Fruit fly (Drosophila melanogaster) whole organism, embryonic: ENCODE data around the gene Pep.

Source experiments
- Atf-2 ChIP-seq: fragments of 200-800 bp; sonication (Bioruptor generic); optimal IDR thresholded peaks from 2 replicates; lab custom pipeline; 2016; ENCODE audit warnings: missing biosample characterization, missing genetic modification characterization
- CG10366 ChIP-seq: fragments of 200-800 bp; sonication (Bioruptor generic); IDR thresholded peaks from 2 replicates; pipeline ENCODE4 v1.3.6; 2022; ENCODE audit warnings: missing biosample characterization, missing genetic modification characterization
- CG10543 ChIP-seq: fragments of 200-800 bp; sonication (Bioruptor generic); optimal IDR thresholded peaks from 3 replicates; lab custom pipeline; 2017; ENCODE audit warnings: missing biosample characterization, mild to moderate bottlenecking, missing genetic modification characterization, moderate library complexity
- CG12071 ChIP-seq: fragments of 200-800 bp; sonication (Bioruptor generic); optimal IDR thresholded peaks from 3 replicates; lab custom pipeline; 2018; ENCODE audit warnings: missing biosample characterization, mild to moderate bottlenecking, missing genetic modification characterization
- CG12219 ChIP-seq: fragments of 200-800 bp; sonication (Bioruptor generic); optimal IDR thresholded peaks from 3 replicates; lab custom pipeline; 2018; ENCODE audit warnings: missing biosample characterization, mild to moderate bottlenecking, missing genetic modification characterization
- CG13287 ChIP-seq: fragments of 200-800 bp; sonication (Bioruptor generic); IDR thresholded peaks from 2 replicates; pipeline ENCODE4 v1.3.6; 2022; ENCODE audit warnings: missing biosample characterization, missing genetic modification characterization; ENCODE audit not compliant: partially characterized antibody
- CG13894 ChIP-seq: fragments of 200-800 bp; sonication (Bioruptor generic); optimal IDR thresholded peaks from 3 replicates; lab custom pipeline; 2018; ENCODE audit warnings: missing biosample characterization, mild to moderate bottlenecking, missing genetic modification characterization, moderate library complexity
- CG14050 ChIP-seq: fragments of 200-800 bp; sonication (Bioruptor generic); IDR thresholded peaks from 3 replicates; pipeline ENCODE4 v1.3.6; 2022; ENCODE audit warnings: missing biosample characterization, missing genetic modification characterization
- CG14667 ChIP-seq: fragments of 200-800 bp; sonication (Bioruptor generic); IDR thresholded peaks from 2 replicates; pipeline ENCODE4 v1.3.6; 2022; ENCODE audit warnings: missing biosample characterization, missing genetic modification characterization
- CG15479 ChIP-seq: fragments of 200-800 bp; sonication (Bioruptor generic); optimal IDR thresholded peaks from 3 replicates; lab custom pipeline; 2019; ENCODE audit warnings: missing biosample characterization, mild to moderate bottlenecking, missing genetic modification characterization, moderate library complexity
- CG18262 ChIP-seq: fragments of 200-800 bp; optimal IDR thresholded peaks from 3 replicates; lab custom pipeline; 2019; ENCODE audit warnings: missing biosample characterization, mild to moderate bottlenecking, missing genetic modification characterization, moderate library complexity
- CG30020 ChIP-seq: fragments of 200-800 bp; optimal IDR thresholded peaks from 2 replicates; lab custom pipeline; 2019; ENCODE audit warnings: missing biosample characterization, mild to moderate bottlenecking, missing genetic modification characterization, moderate library complexity
- CG31388 ChIP-seq: fragments of 200-800 bp; sonication (Bioruptor generic); optimal IDR thresholded peaks from 2 replicates; lab custom pipeline; 2016; ENCODE audit warnings: missing biosample characterization, missing genetic modification characterization
- CG34224 ChIP-seq: fragments of 200-800 bp; sonication (Bioruptor generic); IDR thresholded peaks from 3 replicates; pipeline ENCODE4 v1.3.6; 2022; ENCODE audit warnings: missing biosample characterization, missing genetic modification characterization; ENCODE audit not compliant: partially characterized antibody
- CG4282 ChIP-seq: fragments of 200-800 bp; sonication (Bioruptor generic); optimal IDR thresholded peaks from 2 replicates; lab custom pipeline; 2016; ENCODE audit warnings: missing biosample characterization, missing genetic modification characterization
- CG5953 ChIP-seq: fragments of 200-800 bp; sonication (Bioruptor generic); IDR thresholded peaks from 2 replicates; pipeline ENCODE4 v1.3.6; 2022; ENCODE audit warnings: missing biosample characterization, missing genetic modification characterization
- CG6854 ChIP-seq: fragments of 200-800 bp; sonication (Bioruptor generic); optimal IDR thresholded peaks from 3 replicates; lab custom pipeline; 2017; ENCODE audit warnings: missing biosample characterization, mild to moderate bottlenecking, missing genetic modification characterization
- CG7556 ChIP-seq: fragments of 200-800 bp; sonication (Bioruptor generic); optimal IDR thresholded peaks from 2 replicates; lab custom pipeline; 2017; ENCODE audit warnings: missing biosample characterization, mild to moderate bottlenecking, missing genetic modification characterization
- CG9215 ChIP-seq: fragments of 200-800 bp; sonication (Bioruptor generic); IDR thresholded peaks from 2 replicates; pipeline ENCODE4 v1.3.6; 2022; ENCODE audit warnings: missing biosample characterization, missing genetic modification characterization
- CG9437 ChIP-seq: fragments of 200-800 bp; sonication (Bioruptor generic); optimal IDR thresholded peaks from 2 replicates; lab custom pipeline; 2018; ENCODE audit warnings: missing biosample characterization, mild to moderate bottlenecking, missing genetic modification characterization
- CoRest ChIP-seq: fragments of 200-800 bp; sonication (Bioruptor generic); optimal IDR thresholded peaks from 3 replicates; lab custom pipeline; 2018; ENCODE audit warnings: missing biosample characterization, mild to moderate bottlenecking, missing genetic modification characterization, moderate library complexity
- CrebB ChIP-seq: fragments of 200-800 bp; sonication (Bioruptor generic); optimal IDR thresholded peaks from 3 replicates; lab custom pipeline; 2018; ENCODE audit warnings: missing biosample characterization, mild to moderate bottlenecking, missing genetic modification characterization
- Dip2 ChIP-seq: fragments of 200-800 bp; sonication (Bioruptor generic); IDR thresholded peaks from 2 replicates; pipeline ENCODE4 v1.3.6; 2022; ENCODE audit warnings: missing biosample characterization, missing genetic modification characterization
- Dref ChIP-seq: fragments of 200-800 bp; sonication (Bioruptor generic); IDR thresholded peaks from 2 replicates; pipeline ENCODE4 v1.3.6; 2022; ENCODE audit warnings: missing biosample characterization, missing genetic modification characterization
- ERR ChIP-seq: fragments of 200-800 bp; sonication (Bioruptor generic); optimal IDR thresholded peaks from 2 replicates; lab custom pipeline; 2016; ENCODE audit warnings: missing biosample characterization, missing genetic modification characterization
- Eip74EF ChIP-seq, 2 experiments: fragments of 200-800 bp in 1 of 2; fragments of >200 bp in 1 of 2; sonication (Bioruptor generic) in 1 of 2; optimal IDR thresholded peaks; 2 replicates each; lab custom pipeline; 2017 to 2019; ENCODE audit warnings: missing biosample characterization in 2 of 2, missing genetic modification characterization in 2 of 2, mild to moderate bottlenecking in 1 of 2, moderate library complexity in 1 of 2
- Gsc ChIP-seq: fragments of 200-800 bp; sonication (Bioruptor generic); IDR thresholded peaks from 2 replicates; pipeline ENCODE4 v1.3.6; 2022; ENCODE audit warnings: missing biosample characterization, missing genetic modification characterization
- H15 ChIP-seq: fragments of 200-800 bp; sonication (Bioruptor generic); IDR thresholded peaks from 3 replicates; pipeline ENCODE4 v1.3.6; 2022; ENCODE audit warnings: missing biosample characterization, missing genetic modification characterization
- Lhr ChIP-seq: fragments of 200-800 bp; sonication (Bioruptor generic); optimal IDR thresholded peaks from 3 replicates; lab custom pipeline; 2017; ENCODE audit warnings: mild to moderate bottlenecking, missing biosample characterization, missing genetic modification reagents, missing genetic modification characterization
- NC2β ChIP-seq: fragments of 200-800 bp; sonication (Bioruptor generic); optimal IDR thresholded peaks from 2 replicates; lab custom pipeline; 2016; ENCODE audit warnings: missing biosample characterization, missing genetic modification characterization
- Neu2 ChIP-seq: fragments of 200-800 bp; sonication (Bioruptor generic); optimal IDR thresholded peaks from 3 replicates; lab custom pipeline; 2016; ENCODE audit warnings: missing biosample characterization, missing genetic modification characterization, borderline replicate concordance
- Optix ChIP-seq: fragments of 200-800 bp; sonication (Bioruptor generic); IDR thresholded peaks from 3 replicates; pipeline ENCODE4 v1.3.6; 2022; ENCODE audit warnings: missing biosample characterization, missing genetic modification characterization
- Sry-δ ChIP-seq: fragments of 200-800 bp; sonication (Bioruptor generic); optimal IDR thresholded peaks from 2 replicates; lab custom pipeline; 2016; ENCODE audit warnings: missing biosample characterization, missing genetic modification characterization
- Stat92E ChIP-seq, 3 experiments: fragments of >200 bp in 2 of 3; fragments of 200-800 bp in 1 of 3; sonication (Bioruptor generic) in 1 of 3; optimal IDR thresholded peaks; 2 replicates each; lab custom pipeline; 2017 to 2019; ENCODE audit warnings: missing biosample characterization in 3 of 3, missing genetic modification characterization in 3 of 3, mild to moderate bottlenecking in 1 of 3, moderate library complexity in 1 of 3
- Vsx1 ChIP-seq: fragments of 200-800 bp; sonication (Bioruptor generic); optimal IDR thresholded peaks from 2 replicates; lab custom pipeline; 2017; ENCODE audit warnings: missing biosample characterization, mild to moderate bottlenecking, missing genetic modification characterization, missing genetic modification reagents
- YL-1 ChIP-seq: fragments of 200-800 bp; sonication (Bioruptor generic); optimal IDR thresholded peaks from 3 replicates; lab custom pipeline; 2017; ENCODE audit warnings: missing biosample characterization, mild to moderate bottlenecking, missing genetic modification characterization
- cas ChIP-seq: fragments of 200-800 bp; sonication (Bioruptor generic); IDR thresholded peaks from 2 replicates; pipeline ENCODE4 v1.3.6; 2022; ENCODE audit warnings: missing biosample characterization, missing genetic modification characterization
- corto ChIP-seq: fragments of 200-800 bp; sonication (Bioruptor generic); optimal IDR thresholded peaks from 2 replicates; lab custom pipeline; 2016; ENCODE audit warnings: missing biosample characterization, mild to moderate bottlenecking, missing genetic modification characterization, moderate library complexity
- danr ChIP-seq: fragments of 200-800 bp; sonication (Bioruptor generic); IDR thresholded peaks from 2 replicates; pipeline ENCODE4 v1.3.6; 2022; ENCODE audit warnings: missing biosample characterization, missing genetic modification characterization
- fru ChIP-seq: fragments of >200 bp; optimal IDR thresholded peaks from 2 replicates; lab custom pipeline; 2017
- gfzf ChIP-seq: fragments of 200-800 bp; sonication (Bioruptor generic); optimal IDR thresholded peaks from 2 replicates; lab custom pipeline; 2016; ENCODE audit warnings: missing biosample characterization, mild to moderate bottlenecking, missing genetic modification characterization, moderate library complexity
- ham ChIP-seq: fragments of 200-800 bp; sonication (Bioruptor generic); IDR thresholded peaks from 2 replicates; pipeline ENCODE4 v1.3.6; 2022; ENCODE audit warnings: missing biosample characterization, missing genetic modification characterization
- lab ChIP-seq: fragments of 200-800 bp; sonication (Bioruptor generic); optimal IDR thresholded peaks from 3 replicates; lab custom pipeline; 2017; ENCODE audit warnings: missing biosample characterization, missing genetic modification characterization, mild to moderate bottlenecking, moderate library complexity, missing genetic modification reagents
- mld ChIP-seq: fragments of 200-800 bp; sonication (Bioruptor generic); IDR thresholded peaks from 3 replicates; pipeline ENCODE4 v1.3.6; 2022; ENCODE audit warnings: missing biosample characterization, missing genetic modification characterization; ENCODE audit not compliant: partially characterized antibody
- nmo ChIP-seq: fragments of 200-800 bp; sonication (Bioruptor generic); optimal IDR thresholded peaks from 2 replicates; lab custom pipeline; 2018; ENCODE audit warnings: missing biosample characterization, mild to moderate bottlenecking, missing genetic modification characterization, moderate library complexity
- nom ChIP-seq: fragments of 200-800 bp; sonication (Bioruptor generic); optimal IDR thresholded peaks from 2 replicates; lab custom pipeline; 2017; ENCODE audit warnings: missing biosample characterization, missing genetic modification characterization, mild to moderate bottlenecking, moderate library complexity, missing genetic modification reagents
- pum ChIP-seq: fragments of 200-800 bp; sonication (Bioruptor generic); optimal IDR thresholded peaks from 2 replicates; lab custom pipeline; 2016; ENCODE audit warnings: missing biosample characterization, missing genetic modification characterization
- row ChIP-seq: fragments of 200-800 bp; sonication (Bioruptor generic); IDR thresholded peaks from 3 replicates; pipeline ENCODE4 v1.3.6; 2022; ENCODE audit warnings: missing biosample characterization, missing genetic modification characterization
- stc ChIP-seq: fragments of 200-800 bp; sonication (Bioruptor generic); IDR thresholded peaks from 2 replicates; pipeline ENCODE4 v1.3.6; 2022; ENCODE audit warnings: missing biosample characterization, missing genetic modification characterization
- wdn ChIP-seq: fragments of 200-800 bp; sonication (Bioruptor generic); IDR thresholded peaks from 2 replicates; pipeline ENCODE4 v1.3.6; 2022; ENCODE audit warnings: missing biosample characterization, missing genetic modification characterization
- yki ChIP-seq: fragments of >200 bp; optimal IDR thresholded peaks from 3 replicates; lab custom pipeline; 2018

Gene Pep

dm6 chr3L:17655837-17656308 lies 11.0 kb upstream of the Pep start (continued):
- no peak for TF ChIP-seq CG14050
- no peak for TF ChIP-seq Dip2 (GFP tag; lab: Robert Waterston, UW)
- no peak for TF ChIP-seq ham (GFP tag; lab: Robert Waterston, UW)
- no peak for TF ChIP-seq pum
- TF ChIP-seq CG14667 (GFP tag; lab: Robert Waterston, UW) = no peak
- no peak for TF ChIP-seq fru (lab: Kevin White, UChicago)
- TF ChIP-seq gfzf (GFP tag; lab: Kevin White, UChicago) = no peak
- TF ChIP-seq CG12071 (GFP tag; lab: Kevin White, UChicago) = peak; percentile 78
- TF ChIP-seq CG7556 (GFP tag; lab: Kevin White, UChicago) = no peak
- TF ChIP-seq CrebB (tag; lab: Kevin White, UChicago) = peak; percentile 51
- TF ChIP-seq Stat92E (GFP tag; optimal IDR thresholded peaks at IDR 0.05; lab: Kevin White, UChicago) = no peak
- TF ChIP-seq ERR (GFP tag; lab: Kevin White, UChicago) = no peak
- no peak for TF ChIP-seq CG9215 (GFP tag; lab: Robert Waterston, UW)
- peak; percentile 87 for TF ChIP-seq CG10543 (GFP tag; lab: Kevin White, UChicago)
- no peak for TF ChIP-seq mld
- TF ChIP-seq Optix (GFP tag; lab: Robert Waterston, UW) = peak; percentile 32; the same call in 1 of the 3 replicates
- no peak for TF ChIP-seq corto
- no peak for TF ChIP-seq CoRest (tag; lab: Kevin White, UChicago)
- no peak for TF ChIP-seq CG5953 (GFP tag; lab: Robert Waterston, UW)
- no peak for TF ChIP-seq nom (GFP tag; lab: Kevin White, UChicago)
- TF ChIP-seq YL-1 = no peak
- peak; percentile 0 for TF ChIP-seq Lhr (GFP tag; lab: Kevin White, UChicago)
- no peak for TF ChIP-seq H15
- peak; percentile 44 for TF ChIP-seq CG12219 (GFP tag; lab: Kevin White, UChicago)
- TF ChIP-seq Gsc (GFP tag; lab: Robert Waterston, UW) = no peak
- TF ChIP-seq lab (GFP tag; lab: Kevin White, UChicago) = peak; percentile 88
- TF ChIP-seq yki (lab: Kevin White, UChicago) = no peak
- no peak for TF ChIP-seq CG34224
- peak; percentile 45 for TF ChIP-seq CG13894 (tag; lab: Kevin White, UChicago)
- 0 out of 2 replicates have a peak, but pooled peaks have one; percentile 30 for TF ChIP-seq stc (GFP tag; lab: Robert Waterston, UW)
- TF ChIP-seq Dref (GFP tag; lab: Robert Waterston, UW) = no peak
- TF ChIP-seq wdn (GFP tag; lab: Robert Waterston, UW) = 0 out of 2 replicates have a peak, but pooled peaks have one; percentile 11
- TF ChIP-seq Vsx1 = no peak
- TF ChIP-seq CG6854 (GFP tag; lab: Kevin White, UChicago) = peak; percentile 55
- TF ChIP-seq CG4282 (GFP tag; lab: Kevin White, UChicago) = peak; percentile 6
- TF ChIP-seq Atf-2 (GFP tag; lab: Kevin White, UChicago) = no peak
- TF ChIP-seq NC2β (GFP tag; lab: Kevin White, UChicago) = no peak
- no peak for TF ChIP-seq CG18262
- no peak for TF ChIP-seq Neu2 (GFP tag; lab: Kevin White, UChicago)
- TF ChIP-seq row = 0 out of 3 replicates have a peak, but pooled peaks have one; percentile 19
- TF ChIP-seq Sry-δ (GFP tag; lab: Kevin White, UChicago) = no peak
- no peak for TF ChIP-seq CG30020 (tag; lab: Kevin White, UChicago)
- TF ChIP-seq danr (GFP tag; lab: Robert Waterston, UW) = no peak
- TF ChIP-seq Eip74EF (GFP tag; optimal IDR thresholded peaks at IDR 0.05; lab: Kevin White, UChicago) = no peak
- no peak for TF ChIP-seq CG31388 (GFP tag; lab: Kevin White, UChicago)
- no peak for TF ChIP-seq CG13287 (GFP tag; lab: Robert Waterston, UW)
- TF ChIP-seq cas = no peak
- no peak for TF ChIP-seq CG9437 (GFP tag; lab: Kevin White, UChicago)
- TF ChIP-seq CG10366 (GFP tag; lab: Robert Waterston, UW) = no peak
- no peak for TF ChIP-seq CG15479 (GFP tag; lab: Kevin White, UChicago)
- TF ChIP-seq nmo (GFP tag; lab: Kevin White, UChicago) = peak; percentile 1
